Fruit fly (Drosophila melanogaster) whole organism, prepupa: Measurements from ENCODE around the gene car.

ENCODE experiments used
- Blimp-1 ChIP-seq: fragments of 200-800 bp; sonication (Bioruptor generic); optimal IDR thresholded peaks from 3 replicates; lab custom pipeline; 2017; ENCODE audit warnings: missing biosample characterization, missing genetic modification characterization, mild to moderate bottlenecking, moderate library complexity, missing genetic modification reagents
- CG10631 ChIP-seq: fragments of 200-800 bp; sonication (Bioruptor generic); optimal IDR thresholded peaks from 2 replicates; lab custom pipeline; 2016; ENCODE audit warnings: missing biosample characterization, missing genetic modification characterization
- CG6808 ChIP-seq: fragments of 200-800 bp; sonication (Bioruptor generic); optimal IDR thresholded peaks from 3 replicates; lab custom pipeline; 2017; ENCODE audit warnings: missing biosample characterization, missing genetic modification characterization, mild to moderate bottlenecking, moderate library complexity, missing genetic modification reagents
- CG8119 ChIP-seq: fragments of 200-800 bp; sonication (Bioruptor generic); IDR thresholded peaks from 3 replicates; pipeline ENCODE4 v1.3.6; 2022; ENCODE audit warnings: missing biosample characterization, missing genetic modification characterization
- Eip75B ChIP-seq: fragments of 200-800 bp; sonication (Bioruptor generic); optimal IDR thresholded peaks from 3 replicates; lab custom pipeline; 2016; ENCODE audit warnings: missing biosample characterization, missing genetic modification characterization
- dac ChIP-seq: fragments of 200-800 bp; sonication (Bioruptor generic); optimal IDR thresholded peaks from 2 replicates; lab custom pipeline; 2017; ENCODE audit warnings: missing biosample characterization, mild to moderate bottlenecking, missing genetic modification characterization
- vri ChIP-seq: fragments of 200-800 bp; sonication (Bioruptor generic); optimal IDR thresholded peaks from 3 replicates; lab custom pipeline; 2016; ENCODE audit warnings: missing biosample characterization, mild to moderate bottlenecking, missing genetic modification characterization

dm6 chrX:19601644-19602043, 35.8 kb downstream of the car start, which contains the start of gene CG14220:
- TF ChIP-seq CG8119 (GFP tag; lab: Robert Waterston, UW) (no peak), CG6808 (GFP tag; lab: Kevin White, UChicago) (no peak), Eip75B (GFP tag; lab: Kevin White, UChicago) (no peak), dac (GFP tag; lab: Kevin White, UChicago) (no peak), vri (GFP tag; lab: Kevin White, UChicago) (no peak), Blimp-1 (GFP tag; lab: Kevin White, UChicago) (no peak), CG10631 (no peak)
